Fruit fly (Drosophila melanogaster) whole organism: ENCODE measurements around the gene CG31549.

Experiments
- CG8478 ChIP-seq: fragments of >200 bp; optimal IDR thresholded peaks from 2 replicates; lab custom pipeline; 2018; ENCODE audit warnings: inconsistent platforms
- Dll ChIP-seq: fragments of >200 bp; optimal IDR thresholded peaks from 2 replicates; lab custom pipeline; 2017
- EcR ChIP-seq, 2 experiments: fragments of >200 bp; optimal IDR thresholded peaks; 2 replicates each; lab custom pipeline; 2017; ENCODE audit warnings: missing biosample characterization in 2 of 2, missing genetic modification characterization in 2 of 2, missing genetic modification reagents in 2 of 2
- pan ChIP-seq: fragments of >200 bp; optimal IDR thresholded peaks from 2 replicates; lab custom pipeline; 2017
- psq ChIP-seq: fragments of >200 bp; optimal IDR thresholded peaks from 2 replicates; lab custom pipeline; 2017
- usp ChIP-seq: fragments of >200 bp; optimal IDR thresholded peaks from 2 replicates; lab custom pipeline; 2017; ENCODE audit warnings: missing biosample characterization, missing genetic modification characterization, mixed read lengths

The CG31549 gene

dm6 chr3R:5610656-5611055 lies 21.3 kb upstream of the CG31549 start:
- TF ChIP-seq CG8478 (no peak), pan (lab: Kevin White, UChicago) (no peak), Dll (no peak), psq (lab: Kevin White, UChicago) (no peak)

dm6 chr3R:5611167-5611566 lies 20.8 kb upstream of the CG31549 start:
- TF ChIP-seq usp (GFP tag; lab: Kevin White, UChicago) (no peak), pan (lab: Kevin White, UChicago) (no peak), psq (lab: Kevin White, UChicago) (no peak), Dll (no peak), CG8478 (no peak), EcR (GFP tag; optimal IDR thresholded peaks at IDR 0.05; lab: Kevin White, UChicago) (no peak)

dm6 chr3R:5611733-5612132 lies 20.3 kb upstream of the CG31549 start:
- TF ChIP-seq usp (GFP tag; lab: Kevin White, UChicago), result no peak
- no peak for TF ChIP-seq psq (lab: Kevin White, UChicago)
- no peak for TF ChIP-seq EcR (GFP tag; optimal IDR thresholded peaks at IDR 0.05; lab: Kevin White, UChicago)
- TF ChIP-seq Dll, result no peak
- TF ChIP-seq pan (lab: Kevin White, UChicago), result no peak
- no peak for TF ChIP-seq CG8478

- TF ChIP-seq Dll (peak; percentile 11), pan (lab: Kevin White, UChicago) (no peak)
Observed at dm6 chr3R:5612372-5613113, 19.4 kb upstream of the CG31549 start, which contains the start of gene Rga. Gene Rga, minus strand, starts transcription at chr3R:5613112.

- TF ChIP-seq usp (GFP tag; lab: Kevin White, UChicago), result no peak
- TF ChIP-seq Dll, result no peak
- no peak for TF ChIP-seq pan (lab: Kevin White, UChicago)
- no peak for TF ChIP-seq EcR (GFP tag; optimal IDR thresholded peaks at IDR 0.05; lab: Kevin White, UChicago)
Observed at dm6 chr3R:5613114-5613443, 18.9 kb upstream of the CG31549 start, which contains the start of gene Atu. Gene Atu, plus strand, starts transcription at chr3R:5613358.

- no peak for TF ChIP-seq CG8478
- TF ChIP-seq psq (lab: Kevin White, UChicago), result no peak
- no peak for TF ChIP-seq pan (lab: Kevin White, UChicago)
- no peak for TF ChIP-seq usp (GFP tag; lab: Kevin White, UChicago)
- no peak for TF ChIP-seq Dll
- no peak for TF ChIP-seq EcR (GFP tag; optimal IDR thresholded peaks at IDR 0.05; lab: Kevin White, UChicago)
Observed at dm6 chr3R:5615484-5615883, 16.5 kb upstream of the CG31549 start.

- TF ChIP-seq Dll (no peak), usp (GFP tag; lab: Kevin White, UChicago) (no peak), pan (lab: Kevin White, UChicago) (no peak), EcR (GFP tag; optimal IDR thresholded peaks at IDR 0.05; lab: Kevin White, UChicago) (no peak), psq (lab: Kevin White, UChicago) (no peak), CG8478 (no peak)
Observed at dm6 chr3R:5617923-5618623, 13.9 kb upstream of the CG31549 start.

- no peak for TF ChIP-seq CG8478
- no peak for TF ChIP-seq usp (GFP tag; lab: Kevin White, UChicago)
- no peak for TF ChIP-seq Dll
- TF ChIP-seq pan (lab: Kevin White, UChicago), result no peak
- no peak for TF ChIP-seq EcR (GFP tag; optimal IDR thresholded peaks at IDR 0.05; lab: Kevin White, UChicago)
- TF ChIP-seq psq (lab: Kevin White, UChicago), result no peak
Observed at dm6 chr3R:5620387-5620956, 11.5 kb upstream of the CG31549 start.

- TF ChIP-seq usp (GFP tag; lab: Kevin White, UChicago), result no peak
- TF ChIP-seq psq (lab: Kevin White, UChicago), result no peak
- TF ChIP-seq EcR (GFP tag; optimal IDR thresholded peaks at IDR 0.05; lab: Kevin White, UChicago), result no peak
- no peak for TF ChIP-seq CG8478
- TF ChIP-seq Dll, result no peak
- no peak for TF ChIP-seq pan (lab: Kevin White, UChicago)
Observed at dm6 chr3R:5621714-5622405, 10.1 kb upstream of the CG31549 start.

- TF ChIP-seq usp (GFP tag; lab: Kevin White, UChicago), result no peak
Observed at dm6 chr3R:5622406-5622752, 9.6 kb upstream of the CG31549 start.

- TF ChIP-seq pan (lab: Kevin White, UChicago) (no peak), Dll (no peak), EcR (GFP tag; optimal IDR thresholded peaks at IDR 0.05; lab: Kevin White, UChicago) (no peak), usp (GFP tag; lab: Kevin White, UChicago) (no peak), psq (lab: Kevin White, UChicago) (no peak), CG8478 (no peak)
Observed at dm6 chr3R:5622985-5623630, 8.9 kb upstream of the CG31549 start.
